Fruit fly (Drosophila melanogaster): ENCODE results near the gene CG17991.

The CG17991 gene

dm6 chr3R:27273118-27274062 lies 32.3 kb downstream of the CG17991 start, which contains the start of gene CG5934 (continued):
- peak; percentile 24 for TF ChIP-seq scrt (GFP tag; optimal IDR thresholded peaks at IDR 0.05)
- TF ChIP-seq NC2α (GFP tag; optimal IDR thresholded peaks at IDR 0.05): peak; percentile 8
- peak; percentile 67 for TF ChIP-seq Rfx (GFP tag; IDR thresholded peaks at IDR 0.05)
- peak; percentile 8 for TF ChIP-seq CG1529 (GFP tag; optimal IDR thresholded peaks at IDR 0.05)
- peak; percentile 33 for TF ChIP-seq Sin3A (optimal IDR thresholded peaks at IDR 0.05)
- TF ChIP-seq CG31441 (GFP tag; IDR thresholded peaks at IDR 0.05): 0 out of 2 replicates have a peak, but pooled peaks have one; percentile 8
- peak; percentile 47 for TF ChIP-seq NfI (GFP tag; optimal IDR thresholded peaks at IDR 0.05)
- TF ChIP-seq sens (GFP tag): peak; percentile 58
- peak; percentile 9 for TF ChIP-seq CG8089 (GFP tag; optimal IDR thresholded peaks at IDR 0.05)
- TF ChIP-seq CG18599 (GFP tag; optimal IDR thresholded peaks at IDR 0.05): peak; percentile 45
- peak; percentile 68 for TF ChIP-seq CG9932 (GFP tag; IDR thresholded peaks at IDR 0.05)
- TF ChIP-seq CG31224 (GFP tag; IDR thresholded peaks at IDR 0.05): no peak
- TF ChIP-seq Chrac-16 (GFP tag; optimal IDR thresholded peaks at IDR 0.05): peak; percentile 2
- TF ChIP-seq pho (GFP tag; optimal IDR thresholded peaks at IDR 0.05): peak; percentile 31
- peak; percentile 70 for TF ChIP-seq MESR4 (GFP tag; optimal IDR thresholded peaks at IDR 0.05)
- no peak for TF ChIP-seq CG12236 (GFP tag; optimal IDR thresholded peaks at IDR 0.05)
- no peak for TF ChIP-seq dmrt99B (tag; optimal IDR thresholded peaks at IDR 0.05)
- peak; percentile 66 for TF ChIP-seq CG4617 (GFP tag; optimal IDR thresholded peaks at IDR 0.05; ENCODE audit: borderline replicate concordance)
- peak; percentile 1 for TF ChIP-seq pfk (GFP tag; optimal IDR thresholded peaks at IDR 0.05)
- TF ChIP-seq zen (tag; optimal IDR thresholded peaks at IDR 0.05): peak; percentile 24
- no peak for TF ChIP-seq pnt (GFP tag; optimal IDR thresholded peaks at IDR 0.05)
- TF ChIP-seq Nf-YA (GFP tag; IDR thresholded peaks at IDR 0.05): no peak
- TF ChIP-seq CG7839 (tag; optimal IDR thresholded peaks at IDR 0.05): peak; percentile 21
- TF ChIP-seq Eip74EF (GFP tag; optimal IDR thresholded peaks at IDR 0.05): peak in 1 of 2 experiments; percentile 12
- TF ChIP-seq row (GFP tag; IDR thresholded peaks at IDR 0.05): 0 out of 3 replicates have a peak, but pooled peaks have one; percentile 9
- no peak for TF ChIP-seq CG4707 (GFP tag; optimal IDR thresholded peaks at IDR 0.05)
- TF ChIP-seq prd (optimal IDR thresholded peaks at IDR 0.05): no peak
- no peak for TF ChIP-seq prd (GFP tag; IDR thresholded peaks at IDR 0.05)
- TF ChIP-seq CG10274 (GFP tag; optimal IDR thresholded peaks at IDR 0.05): no peak
- peak; percentile 33 for TF ChIP-seq slp2 (GFP tag; optimal IDR thresholded peaks at IDR 0.05)
- peak; percentile 44 for TF ChIP-seq HLH54F (GFP tag; optimal IDR thresholded peaks at IDR 0.05)
- peak; percentile 74 for TF ChIP-seq CG13624 (GFP tag; optimal IDR thresholded peaks at IDR 0.05)
- TF ChIP-seq Sox102F (GFP tag; optimal IDR thresholded peaks at IDR 0.05): no peak
- TF ChIP-seq CG12071 (GFP tag; optimal IDR thresholded peaks at IDR 0.05): no peak
- TF ChIP-seq repo (GFP tag; optimal IDR thresholded peaks at IDR 0.05): no peak
- TF ChIP-seq stwl (tag; optimal IDR thresholded peaks at IDR 0.05): peak; percentile 75
- peak; percentile 93 for TF ChIP-seq CG10267 (tag; optimal IDR thresholded peaks at IDR 0.05)
- peak; percentile 62 for TF ChIP-seq CG12659 (GFP tag; optimal IDR thresholded peaks at IDR 0.05)
- TF ChIP-seq ap (GFP tag; IDR thresholded peaks at IDR 0.05): no peak
- TF ChIP-seq E2f2 (GFP tag; IDR thresholded peaks at IDR 0.05): peak; percentile 62
- no peak for TF ChIP-seq CG34422 (GFP tag; IDR thresholded peaks at IDR 0.05)
- no peak for TF ChIP-seq tup (GFP tag; optimal IDR thresholded peaks at IDR 0.05)
- peak; percentile 23; the same call in 1 of the 2 replicates for TF ChIP-seq CG10366 (GFP tag; IDR thresholded peaks at IDR 0.05)
- TF ChIP-seq grn (GFP tag; optimal IDR thresholded peaks at IDR 0.05): peak; percentile 20
- TF ChIP-seq ATbp (GFP tag; optimal IDR thresholded peaks at IDR 0.05): no peak
- TF ChIP-seq ewg (GFP tag; optimal IDR thresholded peaks at IDR 0.05): peak; percentile 1
- no peak for TF ChIP-seq Jarid2 (GFP tag; optimal IDR thresholded peaks at IDR 0.05)
- no peak for TF ChIP-seq eve (GFP tag; optimal IDR thresholded peaks at IDR 0.05)
- TF ChIP-seq CG12391 (tag; optimal IDR thresholded peaks at IDR 0.05): no peak
